Worm (Caenorhabditis elegans): ENCODE results near the gene glb-34.

DNA sequence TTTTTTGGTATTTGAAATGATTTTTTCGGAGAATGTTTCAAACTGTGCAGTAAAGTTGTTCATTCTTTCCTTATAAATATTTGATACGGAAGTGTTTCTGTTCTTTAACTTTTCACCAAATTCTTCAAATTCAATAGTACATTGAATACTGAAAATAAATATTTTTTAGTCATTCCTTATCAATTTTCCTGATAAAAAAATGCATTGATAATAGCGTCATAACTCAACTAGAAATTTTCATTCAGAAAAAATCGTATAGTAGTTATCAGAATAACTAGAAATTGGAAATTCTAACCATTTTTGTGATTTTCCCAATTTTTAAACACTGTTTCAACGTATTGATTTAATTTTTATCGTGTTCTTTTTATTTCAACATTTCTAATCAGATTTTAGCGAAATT lies 13.2 kb downstream of the glb-34 start:
- TF ChIP-seq cog-1 (tag; optimal IDR thresholded peaks at IDR 0.05) (no peak), flt-1 (GFP tag; IDR thresholded peaks at IDR 0.05) (no peak), klf-2 (GFP tag; conservative IDR thresholded peaks at IDR 0.05) (no peak), ztf-23 (GFP tag; IDR thresholded peaks at IDR 0.05) (no peak), T22C8.4 (GFP tag; IDR thresholded peaks at IDR 0.05) (no peak), ztf-29 (GFP tag; IDR thresholded peaks at IDR 0.05) (no peak), ref-1 (GFP tag; conservative IDR thresholded peaks at IDR 0.05) (no peak)

Measured in whole organism, midembryonic.